Worm (Caenorhabditis elegans): ENCODE data around the gene clec-55.

- TF ChIP-seq nhr-25 (tag; optimal IDR thresholded peaks at IDR 0.05; ENCODE audit: borderline replicate concordance, insufficient read depth) (no peak), aly-2 (tag; optimal IDR thresholded peaks at IDR 0.05) (no peak), fkh-10 (GFP tag; optimal IDR thresholded peaks at IDR 0.05) (no peak), dpl-1 (GFP tag; optimal IDR thresholded peaks at IDR 0.05) (no peak), ZK546.5 (tag; optimal IDR thresholded peaks at IDR 0.05) (no peak), mdt-29 (GFP tag; IDR thresholded peaks at IDR 0.05) (no peak), mep-1 (tag; optimal IDR thresholded peaks at IDR 0.05) (no peak), pqm-1 (tag; optimal IDR thresholded peaks at IDR 0.05) (no peak), unc-62 (GFP tag; optimal IDR thresholded peaks at IDR 0.05 in 1 of 2) (peak in 1 of 2 experiments; percentile 57), unc-62 (tag; optimal IDR thresholded peaks at IDR 0.05) (no peak), egl-27 (tag; optimal IDR thresholded peaks at IDR 0.05) (no peak), nhr-77 (tag; optimal IDR thresholded peaks at IDR 0.05) (no peak)
Measured at ce11 chrV:14438099-14438739, 40.9 kb upstream of the clec-55 start.

Data from whole organism, L4 larva.